Worm (Caenorhabditis elegans): ENCODE measurements around the gene farl-11.

The farl-11 gene

ce11 chrII:7070434-7070833 is 34.4 kb downstream of the farl-11 start:
- TF ChIP-seq ceh-43 (GFP tag; optimal IDR thresholded peaks at IDR 0.05) (no peak), elt-1 (tag; optimal IDR thresholded peaks at IDR 0.05; ENCODE audit: borderline replicate concordance, insufficient read depth) (no peak), ceh-83 (GFP tag; optimal IDR thresholded peaks at IDR 0.05) (no peak), mls-2 (tag; optimal IDR thresholded peaks at IDR 0.05) (no peak), pha-4 (tag; optimal IDR thresholded peaks at IDR 0.05) (no peak), tbx-8 (GFP tag; optimal IDR thresholded peaks at IDR 0.05) (no peak), elt-3 (tag; optimal IDR thresholded peaks at IDR 0.05) (no peak), unc-120 (tag; optimal IDR thresholded peaks at IDR 0.05; ENCODE audit: poor library complexity, severe bottlenecking) (no peak), unc-39 (tag; optimal IDR thresholded peaks at IDR 0.05) (no peak), M03D4.4 (tag; optimal IDR thresholded peaks at IDR 0.05) (no peak), ces-1 (GFP tag; optimal IDR thresholded peaks at IDR 0.05) (no peak), drap-1 (GFP tag; optimal IDR thresholded peaks at IDR 0.05) (no peak), nhr-237 (tag; optimal IDR thresholded peaks at IDR 0.05) (no peak), unc-62 (GFP tag; optimal IDR thresholded peaks at IDR 0.05) (no peak)

DNA sequence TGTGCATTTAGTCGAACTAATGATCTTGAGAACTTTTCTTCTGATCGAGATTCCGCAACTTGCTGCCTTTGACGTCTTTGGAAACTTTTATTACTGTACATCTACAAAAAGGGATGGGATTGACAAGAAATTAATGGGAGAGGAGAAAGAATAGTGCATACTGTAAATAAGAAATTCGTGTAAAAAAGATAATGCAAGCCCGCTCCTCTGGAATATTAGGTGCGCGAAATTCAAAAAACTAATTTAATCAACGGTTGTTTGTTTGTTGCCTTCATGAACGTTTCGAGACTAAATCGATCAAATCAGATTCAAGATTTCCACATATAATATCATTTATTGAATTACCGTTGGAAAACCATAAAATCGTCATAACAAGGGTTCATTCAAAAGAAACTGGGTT is 35.0 kb downstream of the farl-11 start, which contains the start of gene him-14:
Gene him-14 (minus strand): TSS at position 101 of the 400 bp plus-strand sequence.
- TF ChIP-seq nhr-12 (tag; optimal IDR thresholded peaks at IDR 0.05): no peak
- no peak for TF ChIP-seq elt-3 (tag; optimal IDR thresholded peaks at IDR 0.05)
- no peak for TF ChIP-seq cnd-1 (tag; optimal IDR thresholded peaks at IDR 0.05)
- TF ChIP-seq nhr-2 (tag; optimal IDR thresholded peaks at IDR 0.05): no peak

ce11 chrII:7065391-7065790 is 39.4 kb downstream of the farl-11 start, which contains the start of gene nos-2:
TSS of gene nos-2 (plus strand) at chrII:7065618.
- TF ChIP-seq zip-8 (tag; optimal IDR thresholded peaks at IDR 0.05): no peak
- no peak for TF ChIP-seq ceh-39 (tag; optimal IDR thresholded peaks at IDR 0.05)
- TF ChIP-seq drap-1 (GFP tag; optimal IDR thresholded peaks at IDR 0.05): no peak
- no peak for TF ChIP-seq elt-3 (tag; optimal IDR thresholded peaks at IDR 0.05)
- no peak for TF ChIP-seq lin-13 (tag; optimal IDR thresholded peaks at IDR 0.05)
- no peak for TF ChIP-seq ceh-43 (GFP tag; optimal IDR thresholded peaks at IDR 0.05)
- TF ChIP-seq ces-1 (GFP tag; optimal IDR thresholded peaks at IDR 0.05): no peak
- TF ChIP-seq ham-2 (GFP tag; optimal IDR thresholded peaks at IDR 0.05): no peak
- TF ChIP-seq cnd-1 (tag; optimal IDR thresholded peaks at IDR 0.05): no peak
- TF ChIP-seq lin-32 (GFP tag; optimal IDR thresholded peaks at IDR 0.05): no peak
- TF ChIP-seq flh-1 (GFP tag; optimal IDR thresholded peaks at IDR 0.05): no peak
- TF ChIP-seq ztf-11 (tag; optimal IDR thresholded peaks at IDR 0.05): no peak
- TF ChIP-seq unc-39 (tag; optimal IDR thresholded peaks at IDR 0.05): no peak
- no peak for TF ChIP-seq unc-120 (tag; optimal IDR thresholded peaks at IDR 0.05; ENCODE audit: poor library complexity, severe bottlenecking)
- TF ChIP-seq mab-5 (tag; optimal IDR thresholded peaks at IDR 0.05): no peak
- no peak for TF ChIP-seq M03D4.4 (tag; optimal IDR thresholded peaks at IDR 0.05)
- no peak for TF ChIP-seq sem-2 (GFP tag; optimal IDR thresholded peaks at IDR 0.05)
- no peak for TF ChIP-seq pha-4 (tag; optimal IDR thresholded peaks at IDR 0.05)
- TF ChIP-seq sptf-1 (tag; optimal IDR thresholded peaks at IDR 0.05): no peak
- no peak for TF ChIP-seq nhr-237 (tag; optimal IDR thresholded peaks at IDR 0.05)

ce11 chrII:7061730-7062129 is 43.1 kb downstream of the farl-11 start, which contains the start of gene acs-6:
TSS of gene acs-6 (plus strand) at chrII:7062030.
- no peak for TF ChIP-seq ceh-83 (GFP tag; optimal IDR thresholded peaks at IDR 0.05)
- no peak for TF ChIP-seq ceh-43 (GFP tag; optimal IDR thresholded peaks at IDR 0.05)
- no peak for TF ChIP-seq nhr-237 (tag; optimal IDR thresholded peaks at IDR 0.05)
- no peak for TF ChIP-seq mep-1 (tag; optimal IDR thresholded peaks at IDR 0.05)
- TF ChIP-seq ham-2 (GFP tag; optimal IDR thresholded peaks at IDR 0.05): no peak
- TF ChIP-seq bed-3 (GFP tag; optimal IDR thresholded peaks at IDR 0.05): no peak
- no peak for TF ChIP-seq nhr-12 (tag; optimal IDR thresholded peaks at IDR 0.05)
- TF ChIP-seq nhr-28 (tag; optimal IDR thresholded peaks at IDR 0.05): no peak
- no peak for TF ChIP-seq ztf-11 (tag; optimal IDR thresholded peaks at IDR 0.05)

DNA sequence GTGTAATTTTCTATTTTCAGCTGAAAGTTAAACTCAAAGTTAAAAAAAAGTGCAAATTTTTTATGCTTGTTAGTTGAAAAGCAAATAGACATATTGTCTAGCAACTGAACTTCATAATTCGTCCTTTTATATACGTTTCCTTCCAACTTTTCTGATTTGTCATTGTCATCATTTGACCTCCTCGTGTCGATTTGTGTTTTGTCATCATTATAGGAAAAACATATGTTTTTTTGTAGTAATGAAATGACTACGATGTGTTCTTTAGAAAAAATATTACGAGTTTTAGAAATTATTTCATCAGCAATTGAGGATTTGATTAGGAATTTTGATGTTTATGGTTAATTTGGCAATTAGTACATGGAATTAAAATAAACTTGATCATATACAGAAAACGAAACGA is 44.0 kb downstream of the farl-11 start:
- no peak for TF ChIP-seq pha-4 (tag; optimal IDR thresholded peaks at IDR 0.05)
- no peak for TF ChIP-seq nhr-28 (tag; optimal IDR thresholded peaks at IDR 0.05)
- TF ChIP-seq bed-3 (GFP tag; optimal IDR thresholded peaks at IDR 0.05): no peak
- no peak for TF ChIP-seq lin-13 (tag; optimal IDR thresholded peaks at IDR 0.05)
- no peak for TF ChIP-seq ceh-39 (tag; optimal IDR thresholded peaks at IDR 0.05)
- TF ChIP-seq ham-2 (GFP tag; optimal IDR thresholded peaks at IDR 0.05): no peak
- TF ChIP-seq ces-1 (GFP tag; optimal IDR thresholded peaks at IDR 0.05): no peak
- TF ChIP-seq zip-8 (tag; optimal IDR thresholded peaks at IDR 0.05): no peak
- TF ChIP-seq flh-1 (GFP tag; optimal IDR thresholded peaks at IDR 0.05): no peak
- no peak for TF ChIP-seq drap-1 (GFP tag; optimal IDR thresholded peaks at IDR 0.05)
